Fruit fly (Drosophila melanogaster) whole organism, embryonic: Measurements from ENCODE around the gene UGP.

Source experiments
- ATbp ChIP-seq: fragments of 200-800 bp; sonication (Bioruptor generic); optimal IDR thresholded peaks from 2 replicates; lab custom pipeline; 2017; ENCODE audit warnings: missing biosample characterization, mild to moderate bottlenecking, missing genetic modification characterization, missing genetic modification reagents
- Atf6 ChIP-seq: fragments of 200-800 bp; sonication (Bioruptor generic); IDR thresholded peaks from 2 replicates; pipeline ENCODE4 v1.3.6; 2022; ENCODE audit warnings: missing biosample characterization, missing genetic modification characterization
- Awh ChIP-seq: fragments of 200-800 bp; sonication (Bioruptor generic); IDR thresholded peaks from 2 replicates; pipeline ENCODE4, ENCODE4 v1.3.6; 2022; ENCODE audit warnings: missing biosample characterization, missing genetic modification characterization
- B-H2 ChIP-seq: fragments of 200-800 bp; sonication (Bioruptor generic); optimal IDR thresholded peaks from 2 replicates; lab custom pipeline; 2018; ENCODE audit warnings: missing biosample characterization, mild to moderate bottlenecking, missing genetic modification characterization
- CG11456 ChIP-seq: fragments of 200-800 bp; sonication (Bioruptor generic); IDR thresholded peaks from 3 replicates; pipeline ENCODE4 v1.3.6; 2022; ENCODE audit warnings: missing biosample characterization, missing genetic modification characterization
- CG11504 ChIP-seq: fragments of 200-800 bp; sonication (Bioruptor generic); optimal IDR thresholded peaks from 3 replicates; lab custom pipeline; 2019; ENCODE audit warnings: missing biosample characterization, mild to moderate bottlenecking, missing genetic modification characterization, moderate library complexity
- CG12104 ChIP-seq: fragments of 200-800 bp; sonication (Bioruptor generic); optimal IDR thresholded peaks from 3 replicates; lab custom pipeline; 2016; ENCODE audit warnings: missing biosample characterization, missing genetic modification characterization
- CG13296 ChIP-seq: fragments of 200-800 bp; sonication (Bioruptor generic); optimal IDR thresholded peaks from 3 replicates; lab custom pipeline; 2018; ENCODE audit warnings: missing biosample characterization, mild to moderate bottlenecking, missing genetic modification characterization
- CG13894 ChIP-seq: fragments of 200-800 bp; sonication (Bioruptor generic); optimal IDR thresholded peaks from 3 replicates; lab custom pipeline; 2018; ENCODE audit warnings: missing biosample characterization, mild to moderate bottlenecking, missing genetic modification characterization, moderate library complexity
- CG17385 ChIP-seq: fragments of 200-800 bp; sonication (Bioruptor generic); optimal IDR thresholded peaks from 3 replicates; lab custom pipeline; 2018; ENCODE audit warnings: missing biosample characterization, mild to moderate bottlenecking, missing genetic modification characterization
- CG2116 ChIP-seq: fragments of 200-800 bp; sonication (Bioruptor generic); optimal IDR thresholded peaks from 3 replicates; lab custom pipeline; 2018; ENCODE audit warnings: missing biosample characterization, mild to moderate bottlenecking, missing genetic modification characterization
- CG3281 ChIP-seq: fragments of 200-800 bp; sonication (Bioruptor generic); optimal IDR thresholded peaks from 3 replicates; lab custom pipeline; 2017; ENCODE audit warnings: missing biosample characterization, mild to moderate bottlenecking, missing genetic modification characterization
- CG4424 ChIP-seq: fragments of 200-800 bp; sonication (Bioruptor generic); optimal IDR thresholded peaks from 3 replicates; lab custom pipeline; 2016; ENCODE audit warnings: missing biosample characterization, missing genetic modification characterization
- CG4707 ChIP-seq: fragments of 200-800 bp; sonication (Bioruptor generic); optimal IDR thresholded peaks from 2 replicates; lab custom pipeline; 2018; ENCODE audit warnings: missing biosample characterization, mild to moderate bottlenecking, missing genetic modification characterization, moderate library complexity
- CG6765 ChIP-seq: fragments of 200-800 bp; sonication (Bioruptor generic); optimal IDR thresholded peaks from 3 replicates; lab custom pipeline; 2017; ENCODE audit warnings: missing biosample characterization, mild to moderate bottlenecking, missing genetic modification characterization
- CG7372 ChIP-seq: fragments of 200-800 bp; sonication (Bioruptor generic); IDR thresholded peaks from 2 replicates; pipeline ENCODE4 v1.3.6; 2022; ENCODE audit warnings: missing biosample characterization, missing genetic modification characterization
- CG7839 ChIP-seq: fragments of 200-800 bp; sonication (Bioruptor generic); optimal IDR thresholded peaks from 3 replicates; lab custom pipeline; 2018; ENCODE audit warnings: missing biosample characterization, mild to moderate bottlenecking, missing genetic modification characterization, moderate library complexity
- CG8290 ChIP-seq, 3 experiments: fragments of 200-800 bp; sonication (Bioruptor generic); optimal IDR thresholded peaks; 2 replicates each; lab custom pipeline; 2016 to 2019; ENCODE audit warnings: missing biosample characterization in 3 of 3, missing genetic modification characterization in 3 of 3, mild to moderate bottlenecking in 2 of 3, moderate library complexity in 1 of 3
- CG9437 ChIP-seq: fragments of 200-800 bp; sonication (Bioruptor generic); optimal IDR thresholded peaks from 2 replicates; lab custom pipeline; 2018; ENCODE audit warnings: missing biosample characterization, mild to moderate bottlenecking, missing genetic modification characterization
- Chrac-16 ChIP-seq: fragments of 200-800 bp; sonication (Bioruptor generic); optimal IDR thresholded peaks from 3 replicates; lab custom pipeline; 2016; ENCODE audit warnings: missing biosample characterization, missing genetic modification characterization
- Dll ChIP-seq: fragments of 200-800 bp; sonication (Bioruptor generic); IDR thresholded peaks from 4 replicates; pipeline ENCODE4 v1.3.6; 2022; ENCODE audit warnings: missing biosample characterization, missing genetic modification characterization; ENCODE audit not compliant: partially characterized antibody
- Doc3 ChIP-seq: fragments of 200-800 bp; sonication (Bioruptor generic); IDR thresholded peaks from 3 replicates; pipeline ENCODE4 v1.3.6; 2022; ENCODE audit warnings: missing biosample characterization, missing genetic modification characterization; ENCODE audit not compliant: partially characterized antibody
- E2f2 ChIP-seq: fragments of 200-800 bp; sonication (Bioruptor generic); IDR thresholded peaks from 2 replicates; pipeline ENCODE4 v1.3.6; 2022; ENCODE audit warnings: missing biosample characterization, missing genetic modification characterization
- H15 ChIP-seq: fragments of 200-800 bp; sonication (Bioruptor generic); IDR thresholded peaks from 3 replicates; pipeline ENCODE4 v1.3.6; 2022; ENCODE audit warnings: missing biosample characterization, missing genetic modification characterization
- Hmr ChIP-seq: fragments of 200-800 bp; sonication (Bioruptor generic); optimal IDR thresholded peaks from 3 replicates; lab custom pipeline; 2017; ENCODE audit warnings: mild to moderate bottlenecking, missing biosample characterization, missing genetic modification reagents, missing genetic modification characterization
- Hr51 ChIP-seq, 2 experiments: fragments of 200-800 bp; sonication (Bioruptor generic); optimal IDR thresholded peaks; 2 replicates in 1 of 2; 3 replicates in 1 of 2; lab custom pipeline; 2016 to 2018; ENCODE audit warnings: missing biosample characterization in 2 of 2, missing genetic modification characterization in 2 of 2, mild to moderate bottlenecking in 1 of 2, moderate library complexity in 1 of 2
- MTF-1 ChIP-seq: fragments of 200-800 bp; sonication (Bioruptor generic); optimal IDR thresholded peaks from 2 replicates; lab custom pipeline; 2018; ENCODE audit warnings: missing biosample characterization, mild to moderate bottlenecking, missing genetic modification characterization, borderline replicate concordance
- Mrtf ChIP-seq: fragments of 200-800 bp; sonication (Bioruptor generic); IDR thresholded peaks from 3 replicates; pipeline ENCODE4 v1.3.6; 2022; ENCODE audit warnings: missing biosample characterization, missing genetic modification characterization
- Myb ChIP-seq: fragments of 200-800 bp; sonication (Bioruptor generic); optimal IDR thresholded peaks from 2 replicates; lab custom pipeline; 2016; ENCODE audit warnings: missing biosample characterization, missing genetic modification characterization
- Xbp1 ChIP-seq: fragments of 200-800 bp; sonication (Bioruptor generic); optimal IDR thresholded peaks from 3 replicates; lab custom pipeline; 2016; ENCODE audit warnings: missing biosample characterization, mild to moderate bottlenecking, missing genetic modification characterization
- ato ChIP-seq: fragments of 200-800 bp; sonication (Bioruptor generic); IDR thresholded peaks from 2 replicates; pipeline ENCODE4 v1.3.6; 2022; ENCODE audit warnings: missing biosample characterization, missing genetic modification characterization; ENCODE audit not compliant: partially characterized antibody
- caup ChIP-seq: fragments of 200-800 bp; sonication (Bioruptor generic); optimal IDR thresholded peaks from 3 replicates; lab custom pipeline; 2017; ENCODE audit warnings: missing biosample characterization, mild to moderate bottlenecking, missing genetic modification characterization, moderate library complexity; ENCODE audit not compliant: severe bottlenecking
- dmrt11E ChIP-seq: fragments of 200-800 bp; sonication (Bioruptor generic); optimal IDR thresholded peaks from 3 replicates; lab custom pipeline; 2018; ENCODE audit warnings: missing biosample characterization, mild to moderate bottlenecking, missing genetic modification characterization, moderate library complexity
- dmrt99B ChIP-seq: fragments of 200-800 bp; sonication (Bioruptor generic); optimal IDR thresholded peaks from 2 replicates; lab custom pipeline; 2018; ENCODE audit warnings: missing biosample characterization, mild to moderate bottlenecking, missing genetic modification characterization, moderate library complexity
- dysf ChIP-seq: fragments of 200-800 bp; sonication (Bioruptor generic); IDR thresholded peaks from 3 replicates; pipeline ENCODE4 v1.3.6; 2022; ENCODE audit warnings: missing biosample characterization, missing genetic modification characterization
- gcm ChIP-seq: fragments of 200-800 bp; sonication (Bioruptor generic); optimal IDR thresholded peaks from 2 replicates; lab custom pipeline; 2019; ENCODE audit warnings: missing biosample characterization, mild to moderate bottlenecking, missing genetic modification characterization, moderate library complexity
- gem ChIP-seq: fragments of 200-800 bp; sonication (Bioruptor generic); optimal IDR thresholded peaks from 2 replicates; lab custom pipeline; 2019; ENCODE audit warnings: missing biosample characterization, mild to moderate bottlenecking, missing genetic modification characterization, moderate library complexity
- lilli ChIP-seq: fragments of 200-800 bp; sonication (Bioruptor generic); optimal IDR thresholded peaks from 3 replicates; lab custom pipeline; 2016; ENCODE audit warnings: missing biosample characterization, missing genetic modification characterization
- nmo ChIP-seq: fragments of 200-800 bp; sonication (Bioruptor generic); optimal IDR thresholded peaks from 2 replicates; lab custom pipeline; 2018; ENCODE audit warnings: missing biosample characterization, mild to moderate bottlenecking, missing genetic modification characterization, moderate library complexity
- onecut ChIP-seq: fragments of 200-800 bp; sonication (Bioruptor generic); IDR thresholded peaks from 2 replicates; pipeline ENCODE4 v1.3.6; 2022; ENCODE audit warnings: missing biosample characterization, missing genetic modification characterization
- row ChIP-seq: fragments of 200-800 bp; sonication (Bioruptor generic); IDR thresholded peaks from 3 replicates; pipeline ENCODE4 v1.3.6; 2022; ENCODE audit warnings: missing biosample characterization, missing genetic modification characterization
- sens-2 ChIP-seq: fragments of 200-800 bp; sonication (Bioruptor generic); IDR thresholded peaks from 2 replicates; pipeline ENCODE4 v1.3.6; 2022; ENCODE audit warnings: missing biosample characterization, missing genetic modification characterization
- sisA ChIP-seq: fragments of 200-800 bp; sonication (Bioruptor generic); IDR thresholded peaks from 2 replicates; pipeline ENCODE4 v1.3.6; 2022; ENCODE audit warnings: missing biosample characterization, missing genetic modification characterization
- slbo ChIP-seq: fragments of 200-800 bp; sonication (Bioruptor generic); IDR thresholded peaks from 2 replicates; pipeline ENCODE4 v1.3.6; 2022; ENCODE audit warnings: missing biosample characterization, missing genetic modification characterization
- ssp ChIP-seq: fragments of 200-800 bp; sonication (Bioruptor generic); IDR thresholded peaks from 2 replicates; pipeline ENCODE4 v1.3.6; 2022; ENCODE audit warnings: missing biosample characterization, missing genetic modification characterization
- tin ChIP-seq: fragments of 200-800 bp; sonication (Bioruptor generic); optimal IDR thresholded peaks from 3 replicates; lab custom pipeline; 2016; ENCODE audit warnings: missing biosample characterization, missing genetic modification characterization
- tna ChIP-seq: fragments of 200-800 bp; sonication (Bioruptor generic); IDR thresholded peaks from 2 replicates; pipeline ENCODE4 v1.3.6; 2022; ENCODE audit warnings: missing biosample characterization, missing genetic modification characterization; ENCODE audit not compliant: partially characterized antibody
- zfh1 ChIP-seq: fragments of 200-800 bp; sonication (Bioruptor generic); IDR thresholded peaks from 3 replicates; pipeline ENCODE4 v1.3.6; 2022; ENCODE audit warnings: missing biosample characterization, missing genetic modification characterization

UGP gene

dm6 chr3L:9333745-9334382, 24.9 kb downstream of the UGP start, which contains the start of gene PGRP-LA (continued):
- TF ChIP-seq tin (peak; percentile 2), zfh1 (GFP tag; lab: Robert Waterston, UW) (peak; percentile 34; the same call in 1 of the 3 replicates), Awh (no peak), Chrac-16 (GFP tag; lab: Kevin White, UChicago) (peak; percentile 1), CG11456 (GFP tag; lab: Robert Waterston, UW) (peak; percentile 84), ATbp (peak; percentile 15), slbo (GFP tag; lab: Robert Waterston, UW) (peak; percentile 57), E2f2 (GFP tag; lab: Robert Waterston, UW) (peak; percentile 54), Hmr (GFP tag; lab: Kevin White, UChicago) (peak; percentile 27), CG7372 (peak; percentile 98), ssp (no peak), Myb (GFP tag; lab: Kevin White, UChicago) (peak; percentile 54), CG2116 (GFP tag; lab: Kevin White, UChicago) (no peak), CG8290 (GFP tag; optimal IDR thresholded peaks at IDR 0.05; lab: Kevin White, UChicago) (no peak), CG8290 (tag; optimal IDR thresholded peaks at IDR 0.05; lab: Kevin White, UChicago) (peak in 1 of 2 experiments; percentile 40), CG9437 (GFP tag; lab: Kevin White, UChicago) (peak; percentile 30), Atf6 (GFP tag; lab: Robert Waterston, UW) (no peak), dmrt99B (tag; lab: Kevin White, UChicago) (peak; percentile 25), onecut (GFP tag; lab: Robert Waterston, UW) (peak; percentile 52), sisA (GFP tag; lab: Robert Waterston, UW) (peak; percentile 11; the same call in 1 of the 2 replicates), Hr51 (GFP tag; optimal IDR thresholded peaks at IDR 0.05; lab: Kevin White, UChicago) (peak in 1 of 2 experiments; percentile 52), CG17385 (GFP tag; lab: Kevin White, UChicago) (peak; percentile 22), Doc3 (GFP tag; lab: Robert Waterston, UW) (no peak), nmo (GFP tag; lab: Kevin White, UChicago) (no peak), Dll (no peak), Mrtf (GFP tag; lab: Robert Waterston, UW) (no peak), gem (tag; lab: Kevin White, UChicago) (peak; percentile 41), caup (GFP tag; lab: Kevin White, UChicago) (peak; percentile 31), Xbp1 (peak; percentile 55), CG4424 (GFP tag; lab: Kevin White, UChicago) (peak; percentile 23), ato (GFP tag; lab: Robert Waterston, UW) (no peak), sens-2 (GFP tag; lab: Robert Waterston, UW) (no peak), dysf (GFP tag; lab: Robert Waterston, UW) (peak; percentile 68; the same call in 2 of the 3 replicates), row (GFP tag; lab: Robert Waterston, UW) (0 out of 3 replicates have a peak, but pooled peaks have one; percentile 9), CG13894 (tag; lab: Kevin White, UChicago) (no peak), CG6765 (peak; percentile 21), MTF-1 (peak; percentile 19), H15 (0 out of 3 replicates have a peak, but pooled peaks have one; percentile 35), dmrt11E (tag; lab: Kevin White, UChicago) (no peak), B-H2 (GFP tag; lab: Kevin White, UChicago) (peak; percentile 31), CG4707 (GFP tag; lab: Kevin White, UChicago) (no peak), CG12104 (GFP tag; lab: Kevin White, UChicago) (no peak), CG13296 (peak; percentile 38), tna (GFP tag; lab: Robert Waterston, UW) (no peak), lilli (GFP tag; lab: Kevin White, UChicago) (peak; percentile 29), CG11504 (tag; lab: Kevin White, UChicago) (peak; percentile 45), CG7839 (tag; lab: Kevin White, UChicago) (peak; percentile 52), gcm (GFP tag; lab: Kevin White, UChicago) (no peak), CG3281 (GFP tag; lab: Kevin White, UChicago) (peak; percentile 36)
